Fruit fly (Drosophila melanogaster) whole organism, adult: Measurements from ENCODE around the gene CG2617.

Source experiments
- cic ChIP-seq: fragments of 200-800 bp; sonication (Bioruptor generic); optimal IDR thresholded peaks from 2 replicates; lab custom pipeline; 2017; ENCODE audit warnings: missing biosample characterization, mild to moderate bottlenecking, missing genetic modification characterization, moderate library complexity
- kay ChIP-seq: fragments of 200-800 bp; sonication (Bioruptor generic); peaks from one replicate; lab custom pipeline; 2016; ENCODE audit warnings: missing biosample characterization, missing genetic modification characterization, borderline replicate concordance
- tj ChIP-seq: fragments of 200-800 bp; sonication (Bioruptor generic); optimal IDR thresholded peaks from 3 replicates; lab custom pipeline; 2017; ENCODE audit warnings: missing biosample characterization, mild to moderate bottlenecking, missing genetic modification characterization, moderate library complexity
- toe ChIP-seq: fragments of 200-800 bp; sonication (Bioruptor generic); optimal IDR thresholded peaks from 2 replicates; lab custom pipeline; 2016; ENCODE audit warnings: missing biosample characterization, missing genetic modification characterization

- TF ChIP-seq kay (GFP tag; lab: Kevin White, UChicago) (no peak), toe (no peak), cic (peak; percentile 77), tj (GFP tag; lab: Kevin White, UChicago) (peak; percentile 13)
Measured at dm6 chr2L:20716077-20716476, 33.9 kb downstream of the CG2617 start.
